Worm (Caenorhabditis elegans) whole organism, young adult: ENCODE data around the gene R10D12.6.
A peak's percentile ranks its signal among the peaks of the same experiment; 100 is the strongest.

ENCODE experiments used
- B0019.2 ChIP-seq: fragments of 200-800 bp; sonication (Bioruptor generic); conservative IDR thresholded peaks from 2 replicates; pipeline ENCODE4 v1.3.6; 2022; ENCODE audit warnings: missing genetic modification reagents, missing genetic modification characterization, missing compliant biosample characterization
- B0261.1 ChIP-seq: sonication (generic microtip); optimal IDR thresholded peaks from 2 replicates; lab custom pipeline; 2016; ENCODE audit warnings: mild to moderate bottlenecking, missing genetic modification characterization, moderate library complexity, missing compliant biosample characterization
- B0336.3 ChIP-seq: fragments of 200-800 bp; sonication (Bioruptor generic); IDR thresholded peaks from 2 replicates; pipeline ENCODE4 v1.3.6; 2022; ENCODE audit warnings: missing genetic modification characterization, missing compliant biosample characterization
- C06A6.2 ChIP-seq: fragments of 200-800 bp; sonication (Bioruptor generic); conservative IDR thresholded peaks from 2 replicates; pipeline ENCODE4 v1.3.6; 2022; ENCODE audit warnings: missing genetic modification characterization, missing compliant biosample characterization
- C17E4.6 ChIP-seq: fragments of 200-800 bp; sonication (Bioruptor generic); IDR thresholded peaks from 2 replicates; pipeline ENCODE4 v1.3.6; 2022; ENCODE audit warnings: missing genetic modification reagents, missing genetic modification characterization, missing compliant biosample characterization
- F37B4.10 ChIP-seq: fragments of 200-800 bp; sonication (Bioruptor generic); IDR thresholded peaks from 2 replicates; pipeline ENCODE4 v1.3.6; 2022; ENCODE audit warnings: missing genetic modification characterization, missing compliant biosample characterization
- F49E8.2 ChIP-seq: sonication (generic microtip); optimal IDR thresholded peaks from 3 replicates; lab custom pipeline; 2017; ENCODE audit warnings: missing genetic modification characterization, mild to moderate bottlenecking, missing compliant biosample characterization, antibody characterized with exemption, moderate library complexity; ENCODE audit not compliant: insufficient read depth
- F52B5.7 ChIP-seq: sonication (generic microtip); optimal IDR thresholded peaks from 2 replicates; lab custom pipeline; 2016; ENCODE audit warnings: mild to moderate bottlenecking, missing genetic modification characterization, missing compliant biosample characterization
- K11D2.4 ChIP-seq: fragments of 200-800 bp; sonication (Bioruptor generic); IDR thresholded peaks from 2 replicates; pipeline ENCODE4 v1.3.6; 2022; ENCODE audit warnings: missing genetic modification reagents, missing genetic modification characterization, missing compliant biosample characterization
- K12H6.12 ChIP-seq: fragments of 200-800 bp; sonication (Bioruptor generic); optimal IDR thresholded peaks from 2 replicates; lab custom pipeline; 2018; ENCODE audit warnings: mild to moderate bottlenecking, missing genetic modification characterization, missing compliant biosample characterization
- T07F8.4 ChIP-seq: sonication (generic microtip); optimal IDR thresholded peaks from 2 replicates; lab custom pipeline; 2016; ENCODE audit warnings: mild to moderate bottlenecking, missing genetic modification characterization, moderate library complexity, missing compliant biosample characterization
- Y53G8AR.9 ChIP-seq: fragments of 200-800 bp; sonication (Bioruptor generic); conservative IDR thresholded peaks from 2 replicates; pipeline ENCODE4 v1.3.6; 2022; ENCODE audit warnings: missing genetic modification reagents, missing genetic modification characterization, missing compliant biosample characterization
- Y95B8A.8 ChIP-seq: fragments of 200-800 bp; sonication (Bioruptor generic); IDR thresholded peaks from 2 replicates; pipeline ENCODE4 v1.3.6; 2022; ENCODE audit warnings: missing genetic modification reagents, missing genetic modification characterization, missing compliant biosample characterization
- ZK185.1 ChIP-seq: sonication (generic microtip); optimal IDR thresholded peaks from 2 replicates; lab custom pipeline; 2016; ENCODE audit warnings: mild to moderate bottlenecking, missing genetic modification characterization, missing compliant biosample characterization; ENCODE audit not compliant: poor library complexity, severe bottlenecking
- ama-1 ChIP-seq, 3 experiments: fragments of 150-350 bp in 1 of 3; sonication (generic microtip) in 2 of 3; optimal IDR thresholded peaks; 2 replicates each; lab custom pipeline; 2014 to 2018; ENCODE audit warnings: missing biosample characterization in 2 of 3, missing genetic modification characterization in 2 of 3, missing genetic modification reagents in 2 of 3
- atf-7 ChIP-seq: sonication (generic microtip); optimal IDR thresholded peaks from 2 replicates; lab custom pipeline; 2017; ENCODE audit warnings: mild to moderate bottlenecking, missing genetic modification characterization, missing compliant biosample characterization
- athp-1 ChIP-seq: sonication (generic microtip); optimal IDR thresholded peaks from 2 replicates; lab custom pipeline; 2017; ENCODE audit warnings: mild to moderate bottlenecking, missing genetic modification characterization, missing compliant biosample characterization
- attf-5 ChIP-seq: fragments of 200-800 bp; sonication (Bioruptor generic); optimal IDR thresholded peaks from 2 replicates; lab custom pipeline; 2018; ENCODE audit warnings: mild to moderate bottlenecking, missing genetic modification characterization, missing compliant biosample characterization
- cebp-1 ChIP-seq, 2 experiments: fragments of 200-800 bp in 1 of 2; sonication (Bioruptor generic) in 1 of 2; sonication (generic microtip) in 1 of 2; IDR thresholded peaks in 1 of 2; optimal IDR thresholded peaks in 1 of 2; 2 replicates each; pipeline versions ENCODE4 v1.3.6 to Lab custom; 2017 to 2022; ENCODE audit warnings: missing compliant biosample characterization in 2 of 2, missing genetic modification characterization in 2 of 2, mild to moderate bottlenecking in 1 of 2, missing genetic modification reagents in 1 of 2, moderate library complexity in 1 of 2
- cebp-2 ChIP-seq: fragments of 200-800 bp; sonication (Bioruptor generic); IDR thresholded peaks from 2 replicates; pipeline ENCODE4 v1.3.6; 2022; ENCODE audit warnings: missing genetic modification characterization, missing compliant biosample characterization
- ceh-91 ChIP-seq: fragments of 200-800 bp; sonication (Bioruptor generic); IDR thresholded peaks from 2 replicates; pipeline ENCODE4 v1.3.6; 2022; ENCODE audit warnings: missing genetic modification reagents, missing genetic modification characterization, missing compliant biosample characterization
- chd-7 ChIP-seq: sonication (generic microtip); optimal IDR thresholded peaks from 2 replicates; lab custom pipeline; 2016; ENCODE audit warnings: mild to moderate bottlenecking, missing genetic modification characterization, moderate library complexity, missing compliant biosample characterization
- ets-4 ChIP-seq: fragments of 200-800 bp; sonication (Bioruptor generic); optimal IDR thresholded peaks from 2 replicates; lab custom pipeline; 2018; ENCODE audit warnings: mild to moderate bottlenecking, missing genetic modification characterization, missing compliant biosample characterization
- hrde-1 ChIP-seq: sonication (generic microtip); optimal IDR thresholded peaks from 2 replicates; lab custom pipeline; 2016; ENCODE audit warnings: missing genetic modification characterization, mild to moderate bottlenecking, missing compliant biosample characterization, moderate library complexity, missing genotype, missing genetic modification reagents, borderline replicate concordance
- lag-1 ChIP-seq: fragments of 200-800 bp; sonication (Bioruptor generic); IDR thresholded peaks from 2 replicates; pipeline ENCODE4 v1.3.6; 2022; ENCODE audit warnings: missing genetic modification reagents, missing genetic modification characterization, missing compliant biosample characterization
- let-526 ChIP-seq: fragments of 200-800 bp; sonication (Bioruptor generic); IDR thresholded peaks from 2 replicates; pipeline ENCODE4 v1.3.6; 2022; ENCODE audit warnings: missing genetic modification reagents, missing genetic modification characterization, missing compliant biosample characterization
- let-607 ChIP-seq, 2 experiments: fragments of 200-800 bp in 1 of 2; sonication (Bioruptor generic) in 1 of 2; sonication (generic microtip) in 1 of 2; optimal IDR thresholded peaks; 2 replicates each; lab custom pipeline; 2016 to 2018; ENCODE audit warnings: mild to moderate bottlenecking in 2 of 2, missing compliant biosample characterization in 2 of 2, missing genetic modification characterization in 2 of 2, moderate library complexity in 2 of 2, missing genotype in 1 of 2
- lin-40 ChIP-seq: sonication (generic microtip); optimal IDR thresholded peaks from 2 replicates; lab custom pipeline; 2016; ENCODE audit warnings: missing genetic modification characterization, mild to moderate bottlenecking, missing compliant biosample characterization, missing genotype, missing genetic modification reagents
- lin-54 ChIP-seq: fragments of 200-800 bp; sonication (Bioruptor generic); optimal IDR thresholded peaks from 2 replicates; lab custom pipeline; 2018; ENCODE audit warnings: mild to moderate bottlenecking, missing genetic modification characterization, missing compliant biosample characterization
- lir-1 ChIP-seq: fragments of 200-800 bp; sonication (Bioruptor generic); conservative IDR thresholded peaks from 2 replicates; pipeline ENCODE4 v1.3.6; 2022; ENCODE audit warnings: missing genetic modification reagents, missing genetic modification characterization, missing compliant biosample characterization
- madf-10 ChIP-seq: sonication (generic microtip); optimal IDR thresholded peaks from 2 replicates; lab custom pipeline; 2016; ENCODE audit warnings: mild to moderate bottlenecking, missing genetic modification characterization, missing compliant biosample characterization
- madf-3 ChIP-seq: fragments of 200-800 bp; sonication (Bioruptor generic); IDR thresholded peaks from 2 replicates; pipeline ENCODE4 v1.3.6; 2022; ENCODE audit warnings: missing genetic modification reagents, missing genetic modification characterization, missing compliant biosample characterization
- mcd-1 ChIP-seq: fragments of 200-800 bp; sonication (Bioruptor generic); IDR thresholded peaks from 2 replicates; pipeline ENCODE4 v1.3.6; 2022; ENCODE audit warnings: missing genetic modification reagents, missing genetic modification characterization, missing compliant biosample characterization
- nfyb-1 ChIP-seq: fragments of 200-800 bp; sonication (Bioruptor generic); IDR thresholded peaks from 2 replicates; pipeline ENCODE4 v1.3.6; 2022; ENCODE audit warnings: missing genetic modification reagents, missing genetic modification characterization, missing compliant biosample characterization
- nhr-90 ChIP-seq: sonication (generic microtip); optimal IDR thresholded peaks from 2 replicates; lab custom pipeline; 2016; ENCODE audit warnings: missing genotype, mild to moderate bottlenecking, missing genetic modification characterization, missing compliant biosample characterization
- pha-4 ChIP-seq: fragments of 150-350 bp; sonication (generic microtip); optimal IDR thresholded peaks from 2 replicates; lab custom pipeline; 2014; ENCODE audit warnings: missing biosample characterization, missing genetic modification reagents, missing genetic modification characterization
- rcor-1 ChIP-seq: fragments of 200-800 bp; sonication (Bioruptor generic); IDR thresholded peaks from 2 replicates; pipeline ENCODE4 v1.3.6; 2022; ENCODE audit warnings: missing genetic modification reagents, missing genetic modification characterization, missing compliant biosample characterization
- snpc-4 ChIP-seq, 5 experiments: fragments of 150-350 bp in 1 of 5; sonication (generic microtip) in 4 of 5; optimal IDR thresholded peaks; 2 replicates each; lab custom pipeline; 2014 to 2018; ENCODE audit warnings: missing genetic modification characterization in 5 of 5, missing biosample characterization in 3 of 5, antibody characterized with exemption in 2 of 5, mild to moderate bottlenecking in 2 of 5, missing compliant biosample characterization in 2 of 5, missing genotype in 2 of 5, moderate library complexity in 2 of 5, missing genetic modification reagents in 1 of 5
- tlf-1 ChIP-seq: fragments of 200-800 bp; sonication (Bioruptor generic); optimal IDR thresholded peaks from 2 replicates; lab custom pipeline; 2018; ENCODE audit warnings: mild to moderate bottlenecking, missing genetic modification characterization, missing compliant biosample characterization
- ztf-22 ChIP-seq: fragments of 200-800 bp; sonication (Bioruptor generic); optimal IDR thresholded peaks from 2 replicates; lab custom pipeline; 2018; ENCODE audit warnings: mild to moderate bottlenecking, missing genetic modification characterization, moderate library complexity, missing compliant biosample characterization
- ztf-25 ChIP-seq: fragments of 200-800 bp; sonication (Bioruptor generic); IDR thresholded peaks from 2 replicates; pipeline ENCODE4 v1.3.6; 2022; ENCODE audit warnings: missing genetic modification reagents, missing genetic modification characterization, missing compliant biosample characterization
- ztf-26 ChIP-seq: sonication (generic microtip); optimal IDR thresholded peaks from 2 replicates; lab custom pipeline; 2017; ENCODE audit warnings: missing genetic modification characterization, missing compliant biosample characterization

The R10D12.6 gene

DNA sequence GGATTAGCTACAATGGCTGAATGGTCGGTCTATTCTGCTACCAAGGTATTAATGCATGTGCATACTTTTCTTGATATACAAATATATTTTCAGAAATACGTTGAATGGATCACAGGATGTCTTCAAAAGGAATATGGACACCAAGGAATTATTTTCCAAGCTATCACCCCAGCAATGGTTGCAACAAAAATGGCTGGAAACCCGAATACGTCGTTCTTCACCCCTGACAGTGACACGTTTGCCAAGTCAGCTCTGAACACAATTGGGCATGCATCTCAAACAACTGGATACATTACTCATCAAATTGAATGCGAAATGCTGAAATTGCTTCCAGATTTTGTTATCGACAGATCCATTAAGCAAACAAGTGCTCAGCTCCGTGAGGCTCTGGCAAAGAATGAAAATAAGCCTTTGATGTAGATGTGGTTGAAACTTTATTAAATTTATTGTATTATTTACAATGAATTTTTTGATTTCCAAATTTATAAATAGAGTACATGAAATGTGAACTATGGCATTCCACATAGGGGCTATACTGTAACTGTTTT lies 41.5 kb upstream of the R10D12.6 start (continued):
- TF ChIP-seq ZK185.1 (tag; lab: Kevin White, UChicago), result peak; percentile 78
- TF ChIP-seq atf-7 (tag; lab: Kevin White, UChicago), result peak; percentile 90
- peak; percentile 63 for TF ChIP-seq lin-54 (GFP tag; lab: Kevin White, UChicago)
- peak; percentile 19; the same call in 1 of the 2 replicates for TF ChIP-seq rcor-1 (GFP tag; lab: Robert Waterston, UW)
- TF ChIP-seq C17E4.6 (GFP tag; lab: Robert Waterston, UW), result 0 out of 2 replicates have a peak, but pooled peaks have one; percentile 34
- TF ChIP-seq nfyb-1 (GFP tag; lab: Robert Waterston, UW), result peak; percentile 95
- TF ChIP-seq B0336.3 (GFP tag; lab: Robert Waterston, UW), result peak; percentile 96
- TF ChIP-seq T07F8.4 (tag; lab: Kevin White, UChicago), result no peak
- no peak for TF ChIP-seq hrde-1
- peak; percentile 77 for TF ChIP-seq cebp-1 (GFP tag; IDR thresholded peaks at IDR 0.05; lab: Robert Waterston, UW)
- peak; percentile 94 for TF ChIP-seq cebp-1 (tag; optimal IDR thresholded peaks at IDR 0.05; lab: Kevin White, UChicago)
- TF ChIP-seq snpc-4 (GFP tag; optimal IDR thresholded peaks at IDR 0.05; lab: Kevin White, UChicago), result no peak
- peak in 1 of 4 experiments; percentile 34 for TF ChIP-seq snpc-4 (tag; optimal IDR thresholded peaks at IDR 0.05; lab: Kevin White, UChicago)
- peak; percentile 67 for TF ChIP-seq athp-1 (tag; lab: Kevin White, UChicago)
- TF ChIP-seq C06A6.2 (GFP tag; lab: Robert Waterston, UW), result peak; percentile 74
- TF ChIP-seq attf-5, result peak; percentile 68
- TF ChIP-seq K11D2.4 (GFP tag; lab: Robert Waterston, UW), result peak; percentile 84
- TF ChIP-seq ceh-91 (GFP tag; lab: Robert Waterston, UW), result no peak
- TF ChIP-seq B0019.2, result no peak; the same call in 1 of the 2 replicates
- TF ChIP-seq ets-4 (GFP tag; lab: Kevin White, UChicago), result peak; percentile 81
- peak; percentile 55 for TF ChIP-seq pha-4 (tag; lab: Kevin White, UChicago)
- TF ChIP-seq K12H6.12, result peak; percentile 55
- TF ChIP-seq nhr-90 (tag; lab: Kevin White, UChicago), result peak; percentile 94
- TF ChIP-seq ztf-22 (GFP tag; lab: Kevin White, UChicago), result peak; percentile 76
- TF ChIP-seq madf-3, result peak; percentile 69
- peak; percentile 4 to 34 for TF ChIP-seq let-607 (tag; optimal IDR thresholded peaks at IDR 0.05; lab: Kevin White, UChicago)
- 0 out of 2 replicates have a peak, but pooled peaks have one; percentile 6 for TF ChIP-seq ztf-25 (GFP tag; lab: Robert Waterston, UW)
- 0 out of 2 replicates have a peak, but pooled peaks have one; percentile 69 for TF ChIP-seq lag-1
- peak; percentile 92 for TF ChIP-seq chd-7
- TF ChIP-seq tlf-1, result peak; percentile 91
- peak; percentile 22 for TF ChIP-seq lin-40
- peak; percentile 95 for TF ChIP-seq Y53G8AR.9 (GFP tag; lab: Robert Waterston, UW)
- 0 out of 2 replicates have a peak, but pooled peaks have one; percentile 58 for TF ChIP-seq cebp-2 (GFP tag; lab: Robert Waterston, UW)
- no peak for TF ChIP-seq F49E8.2 (tag; lab: Kevin White, UChicago)
- TF ChIP-seq B0261.1 (tag; lab: Kevin White, UChicago), result no peak
- peak; percentile 92 for TF ChIP-seq F52B5.7 (tag; lab: Kevin White, UChicago)
- TF ChIP-seq let-526 (GFP tag; lab: Robert Waterston, UW), result peak; percentile 84
- peak; percentile 88 for TF ChIP-seq Y95B8A.8 (GFP tag; lab: Robert Waterston, UW)
- TF ChIP-seq ztf-26 (tag; lab: Kevin White, UChicago), result peak; percentile 86
- peak; percentile 91 for TF ChIP-seq ama-1 (optimal IDR thresholded peaks at IDR 0.05; lab: Kevin White, UChicago)
- no peak for TF ChIP-seq ama-1 (GFP tag; optimal IDR thresholded peaks at IDR 0.05; lab: Kevin White, UChicago)
- TF ChIP-seq F37B4.10 (GFP tag; lab: Robert Waterston, UW), result peak; percentile 93; the same call in 1 of the 2 replicates
- peak; percentile 64 for TF ChIP-seq madf-10 (tag; lab: Kevin White, UChicago)
- TF ChIP-seq lir-1 (GFP tag; lab: Robert Waterston, UW), result peak; percentile 73
- peak; percentile 70 for TF ChIP-seq mcd-1 (GFP tag; lab: Robert Waterston, UW)
